Comparison of ENCODE assay signal across 1 fruit fly cellular context in genomic region chr3R:30195606-30196049, dm6.
TF ChIP-seq lines count a peak whose summit lies in the region.

No protein-coding gene starts in this region.

TF ChIP-seq in whole organism, embryonic, 481 proteins besides CTCF, POLR2A, EP300 and RAD21 (continued from another document and continues in another):
- TF ChIP-seq NC2α (GFP tag; optimal IDR thresholded peaks at IDR 0.05; lab: Kevin White, UChicago) (no peak), corto (GFP tag; optimal IDR thresholded peaks at IDR 0.05; lab: Kevin White, UChicago) (no peak), CG10462 (GFP tag; optimal IDR thresholded peaks at IDR 0.05; lab: Kevin White, UChicago) (no peak), chm (GFP tag; IDR thresholded peaks at IDR 0.05; lab: Robert Waterston, UW) (peak; percentile 80; the same call in 1 of the 2 replicates), CG3407 (GFP tag; optimal IDR thresholded peaks at IDR 0.05; lab: Kevin White, UChicago) (no peak), zfh1 (GFP tag; IDR thresholded peaks at IDR 0.05; lab: Robert Waterston, UW) (peak; percentile 49; the same call in 1 of the 3 replicates), CG31365 (tag; optimal IDR thresholded peaks at IDR 0.05; lab: Kevin White, UChicago) (peak; percentile 58), Hand (GFP tag; optimal IDR thresholded peaks at IDR 0.05; lab: Kevin White, UChicago) (no peak), Myb (GFP tag; optimal IDR thresholded peaks at IDR 0.05; lab: Kevin White, UChicago) (peak; percentile 42), Dref (GFP tag; IDR thresholded peaks at IDR 0.05; lab: Robert Waterston, UW) (peak; percentile 28; the same call in 1 of the 2 replicates), salm (tag; optimal IDR thresholded peaks at IDR 0.05; lab: Kevin White, UChicago) (no peak), zf30C (GFP tag; optimal IDR thresholded peaks at IDR 0.05; lab: Kevin White, UChicago) (no peak), CG8089 (GFP tag; optimal IDR thresholded peaks at IDR 0.05; lab: Kevin White, UChicago) (no peak), tio (GFP tag; optimal IDR thresholded peaks at IDR 0.05; lab: Kevin White, UChicago) (no peak), phol (tag; optimal IDR thresholded peaks at IDR 0.05; lab: Kevin White, UChicago) (peak; percentile 10), inv (GFP tag; IDR thresholded peaks at IDR 0.05; lab: Robert Waterston, UW; ENCODE audit: partially characterized antibody) (no peak), CG7839 (tag; optimal IDR thresholded peaks at IDR 0.05; lab: Kevin White, UChicago) (peak; percentile 35), hkb (optimal IDR thresholded peaks at IDR 0.05; lab: Kevin White, UChicago) (no peak), hkb (GFP tag; IDR thresholded peaks at IDR 0.05; lab: Robert Waterston, UW) (peak; percentile 33; the same call in 1 of the 2 replicates), sens-2 (GFP tag; IDR thresholded peaks at IDR 0.05; lab: Robert Waterston, UW) (no peak), rib (GFP tag; IDR thresholded peaks at IDR 0.05; lab: Robert Waterston, UW) (peak; percentile 80; the same call in 1 of the 2 replicates), Stat92E (GFP tag; optimal IDR thresholded peaks at IDR 0.05; lab: Kevin White, UChicago) (no peak), Vsx1 (GFP tag; optimal IDR thresholded peaks at IDR 0.05; lab: Kevin White, UChicago) (peak; percentile 91), CHES-1-like (GFP tag; optimal IDR thresholded peaks at IDR 0.05; lab: Kevin White, UChicago) (no peak), CG2678 (tag; optimal IDR thresholded peaks at IDR 0.05; lab: Kevin White, UChicago) (peak; percentile 59), hbn (GFP tag; IDR thresholded peaks at IDR 0.05; lab: Robert Waterston, UW; ENCODE audit: partially characterized antibody) (no peak), H2.0 (GFP tag; IDR thresholded peaks at IDR 0.05; lab: Robert Waterston, UW) (peak; percentile 41; the same call in 1 of the 2 replicates), C15 (GFP tag; IDR thresholded peaks at IDR 0.05; lab: Robert Waterston, UW) (no peak), Sox100B (GFP tag; optimal IDR thresholded peaks at IDR 0.05; lab: Kevin White, UChicago) (no peak), danr (GFP tag; IDR thresholded peaks at IDR 0.05; lab: Robert Waterston, UW) (no peak), CG31388 (GFP tag; optimal IDR thresholded peaks at IDR 0.05; lab: Kevin White, UChicago) (no peak), Camta (GFP tag; optimal IDR thresholded peaks at IDR 0.05; lab: Kevin White, UChicago) (no peak), PHDP (tag; optimal IDR thresholded peaks at IDR 0.05; lab: Kevin White, UChicago) (peak; percentile 47), emc (GFP tag; optimal IDR thresholded peaks at IDR 0.05; lab: Kevin White, UChicago) (no peak), Neu2 (GFP tag; optimal IDR thresholded peaks at IDR 0.05; lab: Kevin White, UChicago; ENCODE audit: borderline replicate concordance) (no peak), pzg (GFP tag; optimal IDR thresholded peaks at IDR 0.05; lab: Kevin White, UChicago) (peak; percentile 47), chn (GFP tag; optimal IDR thresholded peaks at IDR 0.05; lab: Kevin White, UChicago) (no peak), ham (GFP tag; IDR thresholded peaks at IDR 0.05; lab: Robert Waterston, UW) (no peak), Mad (GFP tag; optimal IDR thresholded peaks at IDR 0.05; lab: Kevin White, UChicago) (peak; percentile 10), CG6654 (GFP tag; optimal IDR thresholded peaks at IDR 0.05; lab: Kevin White, UChicago) (no peak), so (GFP tag; IDR thresholded peaks at IDR 0.05; lab: Robert Waterston, UW) (no peak), CG30403 (GFP tag; optimal IDR thresholded peaks at IDR 0.05; lab: Kevin White, UChicago) (peak; percentile 36), repo (GFP tag; optimal IDR thresholded peaks at IDR 0.05; lab: Kevin White, UChicago) (no peak), CG12104 (GFP tag; optimal IDR thresholded peaks at IDR 0.05; lab: Kevin White, UChicago) (no peak), CG14965 (GFP tag; optimal IDR thresholded peaks at IDR 0.05; lab: Kevin White, UChicago; ENCODE audit: borderline replicate concordance) (no peak), CG12744 (GFP tag; optimal IDR thresholded peaks at IDR 0.05; lab: Kevin White, UChicago) (peak; percentile 2), NfI (GFP tag; optimal IDR thresholded peaks at IDR 0.05; lab: Kevin White, UChicago) (peak; percentile 16), CG16863 (GFP tag; optimal IDR thresholded peaks at IDR 0.05; lab: Kevin White, UChicago) (no peak), CG32767 (GFP tag; IDR thresholded peaks at IDR 0.05; lab: Robert Waterston, UW) (no peak), Hmr (GFP tag; optimal IDR thresholded peaks at IDR 0.05; lab: Kevin White, UChicago) (peak; percentile 74), CG5180 (GFP tag; optimal IDR thresholded peaks at IDR 0.05; lab: Kevin White, UChicago) (no peak), CG10321 (GFP tag; IDR thresholded peaks at IDR 0.05; lab: Robert Waterston, UW) (no peak), Xrp1 (GFP tag; IDR thresholded peaks at IDR 0.05; lab: Robert Waterston, UW) (peak; percentile 43; the same call in 1 of the 2 replicates), Opbp (GFP tag; IDR thresholded peaks at IDR 0.05; lab: Robert Waterston, UW; ENCODE audit: partially characterized antibody) (no peak), CG1832 (GFP tag; optimal IDR thresholded peaks at IDR 0.05; lab: Kevin White, UChicago) (no peak), stwl (tag; optimal IDR thresholded peaks at IDR 0.05; lab: Kevin White, UChicago) (no peak), CG17328 (GFP tag; IDR thresholded peaks at IDR 0.05; lab: Robert Waterston, UW) (no peak; the same call in 1 of the 2 replicates), klu (GFP tag; IDR thresholded peaks at IDR 0.05; lab: Robert Waterston, UW) (no peak), caup (GFP tag; optimal IDR thresholded peaks at IDR 0.05; lab: Kevin White, UChicago; ENCODE audit: severe bottlenecking) (peak; percentile 57), E2f1 (GFP tag; IDR thresholded peaks at IDR 0.05; lab: Robert Waterston, UW) (peak; percentile 55), CG17359 (tag; optimal IDR thresholded peaks at IDR 0.05; lab: Kevin White, UChicago) (peak; percentile 1), Adf1 (GFP tag; IDR thresholded peaks at IDR 0.05; lab: Robert Waterston, UW) (peak; percentile 47), fd96Cb (tag; optimal IDR thresholded peaks at IDR 0.05; lab: Kevin White, UChicago) (no peak), oc (tag; optimal IDR thresholded peaks at IDR 0.05; lab: Kevin White, UChicago) (no peak), wek (GFP tag; optimal IDR thresholded peaks at IDR 0.05; lab: Kevin White, UChicago) (no peak), CG2712 (tag; optimal IDR thresholded peaks at IDR 0.05; lab: Kevin White, UChicago) (peak; percentile 25), zen (tag; optimal IDR thresholded peaks at IDR 0.05; lab: Kevin White, UChicago) (no peak), Sry-β (GFP tag; optimal IDR thresholded peaks at IDR 0.05; lab: Kevin White, UChicago) (no peak), CG2116 (GFP tag; optimal IDR thresholded peaks at IDR 0.05; lab: Kevin White, UChicago) (peak; percentile 0), lola (GFP tag; optimal IDR thresholded peaks at IDR 0.05; lab: Kevin White, UChicago) (no peak), sd (tag; optimal IDR thresholded peaks at IDR 0.05; lab: Kevin White, UChicago) (peak; percentile 5), CG4854 (GFP tag; optimal IDR thresholded peaks at IDR 0.05; lab: Kevin White, UChicago) (no peak), gfzf (GFP tag; optimal IDR thresholded peaks at IDR 0.05; lab: Kevin White, UChicago) (peak; percentile 33), bsh (GFP tag; optimal IDR thresholded peaks at IDR 0.05; lab: Kevin White, UChicago) (peak in 1 of 2 experiments; percentile 15), CG18619 (GFP tag; optimal IDR thresholded peaks at IDR 0.05; lab: Kevin White, UChicago) (no peak), crp (GFP tag; optimal IDR thresholded peaks at IDR 0.05; lab: Kevin White, UChicago) (no peak), CG6854 (GFP tag; optimal IDR thresholded peaks at IDR 0.05; lab: Kevin White, UChicago) (peak; percentile 25), Elba2 (GFP tag; optimal IDR thresholded peaks at IDR 0.05; lab: Kevin White, UChicago) (no peak), CG13894 (tag; optimal IDR thresholded peaks at IDR 0.05; lab: Kevin White, UChicago) (peak; percentile 1), CG8765 (GFP tag; IDR thresholded peaks at IDR 0.05; lab: Robert Waterston, UW) (no peak), CG7556 (GFP tag; optimal IDR thresholded peaks at IDR 0.05; lab: Kevin White, UChicago) (no peak), CG18599 (GFP tag; optimal IDR thresholded peaks at IDR 0.05; lab: Kevin White, UChicago) (peak; percentile 73), CG8478 (optimal IDR thresholded peaks at IDR 0.05; lab: Kevin White, UChicago) (no peak), Hmx (GFP tag; optimal IDR thresholded peaks at IDR 0.05; lab: Kevin White, UChicago) (no peak), kah (GFP tag; optimal IDR thresholded peaks at IDR 0.05; lab: Kevin White, UChicago) (peak; percentile 67), odd (GFP tag; optimal IDR thresholded peaks at IDR 0.05; lab: Kevin White, UChicago) (no peak), sisA (GFP tag; IDR thresholded peaks at IDR 0.05; lab: Robert Waterston, UW) (no peak), Tbp (GFP tag; optimal IDR thresholded peaks at IDR 0.05; lab: Kevin White, UChicago) (no peak), her (GFP tag; optimal IDR thresholded peaks at IDR 0.05; lab: Kevin White, UChicago) (peak; percentile 72), CG5245 (GFP tag; optimal IDR thresholded peaks at IDR 0.05; lab: Kevin White, UChicago) (peak; percentile 6), CG14860 (GFP tag; IDR thresholded peaks at IDR 0.05; lab: Robert Waterston, UW; ENCODE audit: partially characterized antibody) (no peak), Fer2 (tag; optimal IDR thresholded peaks at IDR 0.05; lab: Kevin White, UChicago) (peak; percentile 20), ken (GFP tag; IDR thresholded peaks at IDR 0.05; lab: Robert Waterston, UW) (peak; percentile 68; the same call in 2 of the 3 replicates), Eip74EF (GFP tag; optimal IDR thresholded peaks at IDR 0.05; lab: Kevin White, UChicago) (no peak), Six4 (GFP tag; optimal IDR thresholded peaks at IDR 0.05; lab: Kevin White, UChicago) (no peak), nom (GFP tag; optimal IDR thresholded peaks at IDR 0.05; lab: Kevin White, UChicago) (no peak), amos (GFP tag; IDR thresholded peaks at IDR 0.05; lab: Robert Waterston, UW; ENCODE audit: partially characterized antibody) (no peak; the same call in 1 of the 2 replicates), nerfin-1 (tag; optimal IDR thresholded peaks at IDR 0.05; lab: Kevin White, UChicago) (peak; percentile 12), twi (tag; optimal IDR thresholded peaks at IDR 0.05; lab: Kevin White, UChicago) (no peak), vfl (GFP tag; optimal IDR thresholded peaks at IDR 0.05; lab: Kevin White, UChicago) (no peak), CG10366 (GFP tag; IDR thresholded peaks at IDR 0.05; lab: Robert Waterston, UW) (peak; percentile 36; the same call in 1 of the 2 replicates), CG12391 (tag; optimal IDR thresholded peaks at IDR 0.05; lab: Kevin White, UChicago) (peak; percentile 8), Lhr (GFP tag; optimal IDR thresholded peaks at IDR 0.05; lab: Kevin White, UChicago) (peak; percentile 20), pnt (GFP tag; optimal IDR thresholded peaks at IDR 0.05; lab: Kevin White, UChicago) (no peak), lov (optimal IDR thresholded peaks at IDR 0.05; lab: Kevin White, UChicago) (no peak), lov (GFP tag; IDR thresholded peaks at IDR 0.05; lab: Robert Waterston, UW) (peak; percentile 47; the same call in 1 of the 3 replicates), scrt (GFP tag; optimal IDR thresholded peaks at IDR 0.05; lab: Kevin White, UChicago) (peak; percentile 36), insv (GFP tag; optimal IDR thresholded peaks at IDR 0.05; lab: Kevin White, UChicago) (no peak), dysf (GFP tag; IDR thresholded peaks at IDR 0.05; lab: Robert Waterston, UW) (peak; percentile 68), sna (GFP tag; IDR thresholded peaks at IDR 0.05; lab: Robert Waterston, UW; ENCODE audit: partially characterized antibody) (no peak), run (tag; optimal IDR thresholded peaks at IDR 0.05; lab: Kevin White, UChicago) (no peak), Usf (GFP tag; optimal IDR thresholded peaks at IDR 0.05; lab: Kevin White, UChicago) (peak; percentile 8), CG13123 (GFP tag; optimal IDR thresholded peaks at IDR 0.05; lab: Kevin White, UChicago) (no peak), CG2889 (GFP tag; IDR thresholded peaks at IDR 0.05; lab: Robert Waterston, UW) (0 out of 3 replicates have a peak, but pooled peaks have one; percentile 4), CG13775 (GFP tag; optimal IDR thresholded peaks at IDR 0.05; lab: Kevin White, UChicago) (no peak), exex (tag; optimal IDR thresholded peaks at IDR 0.05; lab: Kevin White, UChicago) (peak; percentile 26), CG2202 (tag; optimal IDR thresholded peaks at IDR 0.05; lab: Kevin White, UChicago) (no peak), Optix (GFP tag; IDR thresholded peaks at IDR 0.05; lab: Robert Waterston, UW) (no peak), org-1 (GFP tag; optimal IDR thresholded peaks at IDR 0.05; lab: Kevin White, UChicago) (no peak), Ets65A (GFP tag; lab: Kevin White, UChicago) (no peak), yki (optimal IDR thresholded peaks at IDR 0.05; lab: Kevin White, UChicago) (no peak), abd-A (tag; optimal IDR thresholded peaks at IDR 0.05; lab: Kevin White, UChicago) (no peak), Scr (GFP tag; IDR thresholded peaks at IDR 0.05; lab: Robert Waterston, UW; ENCODE audit: partially characterized antibody) (no peak), dpn (GFP tag; optimal IDR thresholded peaks at IDR 0.05; lab: Kevin White, UChicago) (peak in 1 of 2 experiments; percentile 63), bbx (GFP tag; IDR thresholded peaks at IDR 0.05; lab: Robert Waterston, UW; ENCODE audit: partially characterized antibody) (no peak), CG12219 (GFP tag; optimal IDR thresholded peaks at IDR 0.05; lab: Kevin White, UChicago) (peak; percentile 17), CG7745 (tag; optimal IDR thresholded peaks at IDR 0.05; lab: Kevin White, UChicago) (no peak), ftz-f1 (GFP tag; optimal IDR thresholded peaks at IDR 0.05; lab: Kevin White, UChicago) (peak; percentile 63), ewg (GFP tag; optimal IDR thresholded peaks at IDR 0.05; lab: Kevin White, UChicago) (no peak), tna (GFP tag; IDR thresholded peaks at IDR 0.05; lab: Robert Waterston, UW; ENCODE audit: partially characterized antibody) (0 out of 2 replicates have a peak, but pooled peaks have one; percentile 25), nerfin-2 (GFP tag; IDR thresholded peaks at IDR 0.05; lab: Robert Waterston, UW; ENCODE audit: partially characterized antibody) (no peak), CG42726 (GFP tag; IDR thresholded peaks at IDR 0.05; lab: Robert Waterston, UW; ENCODE audit: partially characterized antibody) (no peak)
